Worm (Caenorhabditis elegans): Measurements from ENCODE around the gene H23L24.4.

DNA sequence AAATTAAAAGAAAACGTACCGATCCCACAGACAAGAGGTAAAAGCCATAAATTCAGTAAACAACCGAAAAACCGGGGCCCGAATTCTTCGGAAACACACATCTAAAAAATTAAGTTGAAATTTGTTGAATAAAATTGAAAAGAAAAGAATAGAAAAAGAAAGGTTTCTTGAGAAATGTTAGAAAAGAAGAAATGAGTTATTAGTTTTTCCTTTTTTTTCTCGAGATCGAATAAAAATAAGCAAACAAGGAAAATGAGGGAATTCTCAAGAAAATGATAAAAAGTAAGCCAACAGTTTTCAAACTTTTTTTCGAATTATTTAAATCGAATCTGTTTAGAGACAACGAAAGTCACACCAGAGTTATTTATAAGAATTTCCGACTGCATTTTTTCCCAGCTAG, at the start of gene H23L24.4:
- TF ChIP-seq lin-14 (GFP tag; optimal IDR thresholded peaks at IDR 0.05) (no peak), pqm-1 (tag; optimal IDR thresholded peaks at IDR 0.05) (no peak), mep-1 (tag; optimal IDR thresholded peaks at IDR 0.05) (no peak), nhr-90 (tag; optimal IDR thresholded peaks at IDR 0.05; ENCODE audit: poor library complexity) (no peak), lin-39 (tag; optimal IDR thresholded peaks at IDR 0.05) (no peak), ztf-11 (tag; optimal IDR thresholded peaks at IDR 0.05) (no peak), egl-27 (tag; optimal IDR thresholded peaks at IDR 0.05) (no peak)
